Fruit fly (Drosophila melanogaster) S2 (cell line): ENCODE measurements around the gene CG15019.

Experiments used
- CG8478 ChIP-seq: fragments of >200 bp; optimal IDR thresholded peaks from 2 replicates; lab custom pipeline; 2018
- CTCF ChIP-seq, 2 experiments: fragments of >200 bp; optimal IDR thresholded peaks; 2 replicates each; lab custom pipeline; 2018

- TF ChIP-seq CG8478 (lab: Kevin White, UChicago) (no peak), CTCF (optimal IDR thresholded peaks at IDR 0.05; lab: Kevin White, UChicago) (no peak)
Measured at dm6 chr3L:4382581-4382980, 23.3 kb downstream of the CG15019 start.
